Fruit fly (Drosophila melanogaster): Measurements from ENCODE around the gene CG14312.
A peak's percentile ranks its signal among the peaks of the same experiment; 100 is the strongest.

Gene CG14312

dm6 chr3R:18274328-18275098 is 8.8 kb downstream of the CG14312 start, which contains the start of the genes Vps39 and eIF1A (continued):
- TF ChIP-seq tup (GFP tag; optimal IDR thresholded peaks at IDR 0.05) = no peak
- no peak for TF ChIP-seq CG2199 (GFP tag; IDR thresholded peaks at IDR 0.05)
- TF ChIP-seq vnd (GFP tag; IDR thresholded peaks at IDR 0.05; ENCODE audit: partially characterized antibody) = peak; percentile 89
- peak; percentile 59 for TF ChIP-seq HmgZ (tag; optimal IDR thresholded peaks at IDR 0.05)
- TF ChIP-seq CG17385 (GFP tag; optimal IDR thresholded peaks at IDR 0.05) = no peak
- 0 out of 3 replicates have a peak, but pooled peaks have one; percentile 9 for TF ChIP-seq otp (GFP tag; IDR thresholded peaks at IDR 0.05)
- no peak for TF ChIP-seq salm (tag; optimal IDR thresholded peaks at IDR 0.05)
- no peak for TF ChIP-seq CG6854 (GFP tag; optimal IDR thresholded peaks at IDR 0.05)
- no peak for TF ChIP-seq CG10565 (GFP tag; optimal IDR thresholded peaks at IDR 0.05)
- TF ChIP-seq unpg (GFP tag; optimal IDR thresholded peaks at IDR 0.05) = peak; percentile 12
- no peak for TF ChIP-seq CG7928 (GFP tag; optimal IDR thresholded peaks at IDR 0.05)
- TF ChIP-seq sd (tag; optimal IDR thresholded peaks at IDR 0.05) = no peak
- TF ChIP-seq Myb (GFP tag; optimal IDR thresholded peaks at IDR 0.05) = peak; percentile 52
- no peak; the same call in none of the 2 replicates for TF ChIP-seq nerfin-2 (GFP tag; IDR thresholded peaks at IDR 0.05; ENCODE audit: partially characterized antibody)
- TF ChIP-seq inv (GFP tag; IDR thresholded peaks at IDR 0.05; ENCODE audit: partially characterized antibody) = peak; percentile 86
- TF ChIP-seq CG11696 (GFP tag; IDR thresholded peaks at IDR 0.05) = no peak
- TF ChIP-seq CG3995 (GFP tag; optimal IDR thresholded peaks at IDR 0.05) = peak; percentile 53
- TF ChIP-seq CG18476 (GFP tag; optimal IDR thresholded peaks at IDR 0.05) = peak; percentile 13
- TF ChIP-seq phol (tag; optimal IDR thresholded peaks at IDR 0.05) = peak; percentile 49
- no peak for TF ChIP-seq ERR (GFP tag; optimal IDR thresholded peaks at IDR 0.05)
- peak; percentile 93 for TF ChIP-seq HLH4C (GFP tag; IDR thresholded peaks at IDR 0.05; ENCODE audit: partially characterized antibody)
- peak; percentile 46; the same call in 1 of the 3 replicates for TF ChIP-seq CG17361 (GFP tag; IDR thresholded peaks at IDR 0.05)
- TF ChIP-seq CG1603 (tag; optimal IDR thresholded peaks at IDR 0.05) = no peak
- no peak for TF ChIP-seq twi (tag; optimal IDR thresholded peaks at IDR 0.05)
- peak; percentile 91 for TF ChIP-seq unc-4 (GFP tag; IDR thresholded peaks at IDR 0.05; ENCODE audit: partially characterized antibody)
- peak; percentile 93 for TF ChIP-seq MESR4 (GFP tag; optimal IDR thresholded peaks at IDR 0.05)
- TF ChIP-seq CG32532 (GFP tag; IDR thresholded peaks at IDR 0.05) = 0 out of 2 replicates have a peak, but pooled peaks have one; percentile 35
- TF ChIP-seq Spps (tag; optimal IDR thresholded peaks at IDR 0.05) = peak; percentile 31
- TF ChIP-seq Aef1 (GFP tag; IDR thresholded peaks at IDR 0.05) = 0 out of 3 replicates have a peak, but pooled peaks have one; percentile 21

- TF ChIP-seq seq (GFP tag; IDR thresholded peaks at IDR 0.05) = peak; percentile 71; the same call in 1 of the 2 replicates
- TF ChIP-seq Adf1 (GFP tag; IDR thresholded peaks at IDR 0.05) = peak; percentile 67
- no peak for TF ChIP-seq ara (GFP tag; IDR thresholded peaks at IDR 0.05)
- TF ChIP-seq Ets65A (GFP tag) = peak; percentile 92
- TF ChIP-seq CG34224 (GFP tag; IDR thresholded peaks at IDR 0.05; ENCODE audit: partially characterized antibody) = 0 out of 3 replicates have a peak, but pooled peaks have one; percentile 15
- TF ChIP-seq chif (GFP tag; optimal IDR thresholded peaks at IDR 0.05) = no peak
- TF ChIP-seq CG4360 (GFP tag; IDR thresholded peaks at IDR 0.05) = peak; percentile 91
- peak; percentile 90 for TF ChIP-seq Nf-YC (tag; optimal IDR thresholded peaks at IDR 0.05)
- TF ChIP-seq mam (GFP tag; optimal IDR thresholded peaks at IDR 0.05) = no peak
- no peak for TF ChIP-seq dmrt11E (tag; optimal IDR thresholded peaks at IDR 0.05)
- peak; percentile 17 for TF ChIP-seq nerfin-1 (tag; optimal IDR thresholded peaks at IDR 0.05)
- TF ChIP-seq Nf-YB (GFP tag; optimal IDR thresholded peaks at IDR 0.05) = peak; percentile 73
- TF ChIP-seq Dfd (GFP tag; optimal IDR thresholded peaks at IDR 0.05) = peak in 1 of 2 experiments; percentile 39
- peak; percentile 96 for TF ChIP-seq ewg (GFP tag; optimal IDR thresholded peaks at IDR 0.05)
- 0 out of 2 replicates have a peak, but pooled peaks have one; percentile 27 for TF ChIP-seq sna (GFP tag; IDR thresholded peaks at IDR 0.05; ENCODE audit: partially characterized antibody)
- peak; percentile 42 for TF ChIP-seq Deaf1 (tag; optimal IDR thresholded peaks at IDR 0.05)
Measured at dm6 chr3R:18269744-18270348, 13.5 kb downstream of the CG14312 start.
